Worm (Caenorhabditis elegans) whole organism, L4 larva: ENCODE data around the gene B0361.14.

Experiments used
- F37D6.2 ChIP-seq: sonication (generic microtip); optimal IDR thresholded peaks from 2 replicates; lab custom pipeline; 2016; ENCODE audit warnings: mild to moderate bottlenecking, missing genetic modification characterization, missing compliant biosample characterization
- ZK337.2 ChIP-seq: fragments of 200-800 bp; sonication (Bioruptor generic); IDR thresholded peaks from 2 replicates; pipeline ENCODE4 v1.3.6; 2022; ENCODE audit warnings: missing genetic modification reagents, missing genetic modification characterization, missing compliant biosample characterization
- ZK546.5 ChIP-seq, 2 experiments: sonication (generic microtip); optimal IDR thresholded peaks; 2 replicates each; lab custom pipeline; 2017; ENCODE audit warnings: missing biosample characterization in 2 of 2, missing genetic modification characterization in 2 of 2
- ama-1 ChIP-seq: fragments of 150-350 bp; optimal IDR thresholded peaks from 2 replicates; lab custom pipeline; 2014; ENCODE audit warnings: inconsistent platforms, mixed read lengths
- daf-12 ChIP-seq: fragments of 150-350 bp; optimal IDR thresholded peaks from 2 replicates; lab custom pipeline; 2014; ENCODE audit warnings: missing biosample characterization, missing genetic modification reagents, missing genetic modification characterization
- egl-27 ChIP-seq: sonication (generic microtip); optimal IDR thresholded peaks from 3 replicates; lab custom pipeline; 2017; ENCODE audit warnings: missing biosample characterization, missing genetic modification reagents, missing genetic modification characterization
- lin-13 ChIP-seq: fragments of 150-350 bp; optimal IDR thresholded peaks from 2 replicates; lab custom pipeline; 2014; ENCODE audit warnings: missing biosample characterization, missing genetic modification reagents, missing genetic modification characterization
- lsy-2 ChIP-seq, 2 experiments: fragments of 150-350 bp in 1 of 2; sonication (generic microtip) in 1 of 2; optimal IDR thresholded peaks; 2 replicates each; lab custom pipeline; 2014 to 2017; ENCODE audit warnings: missing biosample characterization in 2 of 2, missing genetic modification characterization in 2 of 2
- php-3 ChIP-seq: fragments of 200-800 bp; sonication (Bioruptor generic); IDR thresholded peaks from 2 replicates; pipeline ENCODE4 v1.3.6; 2022; ENCODE audit warnings: missing genetic modification reagents, missing genetic modification characterization, missing compliant biosample characterization
- skn-1 ChIP-seq: fragments of 150-350 bp; optimal IDR thresholded peaks from 2 replicates; lab custom pipeline; 2014; ENCODE audit warnings: missing biosample characterization, missing genetic modification characterization
- snpc-4 ChIP-seq: fragments of 150-350 bp; optimal IDR thresholded peaks from 2 replicates; lab custom pipeline; 2014; ENCODE audit warnings: missing biosample characterization, missing genetic modification characterization
- ztf-11 ChIP-seq: fragments of 150-350 bp; optimal IDR thresholded peaks from 2 replicates; lab custom pipeline; 2014; ENCODE audit warnings: missing biosample characterization, missing genetic modification characterization

DNA sequence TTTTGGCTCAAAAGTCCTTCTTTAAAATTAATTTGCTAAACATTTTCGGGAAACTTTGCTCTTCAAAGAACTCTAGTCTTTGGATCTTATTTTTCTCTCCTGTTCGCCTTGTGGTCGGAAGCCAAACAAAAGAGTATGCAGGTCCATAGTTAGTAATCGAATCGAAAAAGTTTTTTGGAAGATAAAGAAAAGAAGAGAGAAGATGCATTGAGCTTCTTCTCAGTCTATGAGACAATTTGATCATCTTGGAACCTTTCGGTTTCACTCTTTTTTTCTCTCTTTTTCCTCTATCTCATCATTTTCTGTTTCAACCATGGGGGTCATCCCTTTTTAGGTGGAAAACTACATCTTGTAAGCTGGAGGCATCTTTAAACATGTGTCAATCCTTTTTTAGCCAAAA lies 45.7 kb downstream of the B0361.14 start:
- TF ChIP-seq egl-27 (tag; lab: Kevin White, UChicago) (no peak), php-3 (GFP tag; lab: Robert Waterston, UW) (no peak), lin-13 (no peak), ztf-11 (tag; lab: Kevin White, UChicago) (no peak), daf-12 (no peak), ama-1 (no peak), ZK546.5 (tag; optimal IDR thresholded peaks at IDR 0.05; lab: Kevin White, UChicago) (no peak), F37D6.2 (no peak), lsy-2 (tag; optimal IDR thresholded peaks at IDR 0.05; lab: Kevin White, UChicago) (no peak), snpc-4 (tag; lab: Kevin White, UChicago) (no peak), skn-1 (tag; lab: Kevin White, UChicago) (no peak), ZK337.2 (GFP tag; lab: Robert Waterston, UW) (no peak)
